Fruit fly (Drosophila melanogaster) whole organism, wandering third instar larva: Measurements from ENCODE around the gene COX7AL2.

Source experiments
- Abd-B ChIP-seq: fragments of >200 bp; optimal IDR thresholded peaks from 2 replicates; lab custom pipeline; 2017; ENCODE audit warnings: missing biosample characterization, missing genetic modification characterization
- CG32264 ChIP-seq: fragments of 200-800 bp; sonication (Bioruptor generic); optimal IDR thresholded peaks from 2 replicates; lab custom pipeline; 2016; ENCODE audit warnings: missing biosample characterization, missing genetic modification characterization
- CG9705 ChIP-seq: fragments of 200-800 bp; sonication (Bioruptor generic); optimal IDR thresholded peaks from 2 replicates; lab custom pipeline; 2018; ENCODE audit warnings: missing biosample characterization, mild to moderate bottlenecking, missing genetic modification characterization
- CrebA ChIP-seq: fragments of 200-800 bp; sonication (Bioruptor generic); optimal IDR thresholded peaks from 2 replicates; lab custom pipeline; 2016; ENCODE audit warnings: missing biosample characterization, mild to moderate bottlenecking, missing genetic modification characterization, borderline replicate concordance
- Dfd ChIP-seq: fragments of >200 bp; optimal IDR thresholded peaks from 2 replicates; lab custom pipeline; 2017; ENCODE audit warnings: missing biosample characterization, missing genetic modification characterization
- Dif ChIP-seq: fragments of 200-275, 200-300 bp; sonication (Bioruptor generic); optimal IDR thresholded peaks from 2 replicates; lab custom pipeline; 2018; ENCODE audit warnings: missing biosample characterization, missing genetic modification characterization; ENCODE audit not compliant: partially characterized antibody
- GATAd ChIP-seq: sonication (Bioruptor generic); optimal IDR thresholded peaks from 2 replicates; lab custom pipeline; 2016; ENCODE audit warnings: missing biosample characterization, missing genetic modification characterization
- HLH106 ChIP-seq: fragments of 200-800 bp; optimal IDR thresholded peaks from 3 replicates; lab custom pipeline; 2019; ENCODE audit warnings: missing biosample characterization, mild to moderate bottlenecking, missing genetic modification characterization, moderate library complexity
- Hnf4 ChIP-seq: fragments of 200-800 bp; sonication (Bioruptor generic); optimal IDR thresholded peaks from 2 replicates; lab custom pipeline; 2016; ENCODE audit warnings: missing biosample characterization, mild to moderate bottlenecking, missing genetic modification characterization
- Hr78 ChIP-seq: fragments of >200 bp; optimal IDR thresholded peaks from 2 replicates; lab custom pipeline; 2017; ENCODE audit warnings: missing biosample characterization, missing genetic modification characterization
- Hr83 ChIP-seq: fragments of 200-300 bp; sonication (Bioruptor generic); optimal IDR thresholded peaks from 2 replicates; lab custom pipeline; 2016; ENCODE audit warnings: missing biosample characterization, mild to moderate bottlenecking, missing genetic modification characterization, moderate library complexity; ENCODE audit not compliant: poor library complexity, severe bottlenecking
- Jra ChIP-seq: sonication (Bioruptor generic); optimal IDR thresholded peaks from 2 replicates; lab custom pipeline; 2016; ENCODE audit warnings: missing biosample characterization, missing genetic modification characterization
- Mio ChIP-seq: sonication (Bioruptor generic); optimal IDR thresholded peaks from 2 replicates; lab custom pipeline; 2016; ENCODE audit warnings: missing biosample characterization, missing genetic modification characterization
- Myc ChIP-seq: fragments of >200 bp; optimal IDR thresholded peaks from 2 replicates; lab custom pipeline; 2017
- N ChIP-seq: fragments of >200 bp; optimal IDR thresholded peaks from 2 replicates; lab custom pipeline; 2018; ENCODE audit warnings: missing biosample characterization, missing external identifiers, missing genetic modification characterization
- OdsH ChIP-seq: fragments of 200-800 bp; sonication (Bioruptor generic); optimal IDR thresholded peaks from 2 replicates; lab custom pipeline; 2016; ENCODE audit warnings: missing biosample characterization, mild to moderate bottlenecking, missing genetic modification characterization
- Rel ChIP-seq, 2 experiments: fragments of 200-800 bp; sonication (Bioruptor generic) in 1 of 2; optimal IDR thresholded peaks; 2 replicates in 1 of 2; 3 replicates in 1 of 2; lab custom pipeline; 2016 to 2019; ENCODE audit warnings: mild to moderate bottlenecking in 2 of 2, missing biosample characterization in 2 of 2, missing genetic modification characterization in 2 of 2, moderate library complexity in 1 of 2
- Sp1 ChIP-seq: fragments of 200-800 bp; sonication (Bioruptor generic); optimal IDR thresholded peaks from 3 replicates; lab custom pipeline; 2019; ENCODE audit warnings: missing biosample characterization, mild to moderate bottlenecking, missing genetic modification characterization, moderate library complexity
- Vsx2 ChIP-seq: fragments of 200-300, 225-300 bp; sonication (Bioruptor generic); optimal IDR thresholded peaks from 2 replicates; lab custom pipeline; 2018; ENCODE audit warnings: missing biosample characterization, missing genetic modification characterization; ENCODE audit not compliant: partially characterized antibody
- br ChIP-seq: fragments of 200-800 bp; sonication (Bioruptor generic); optimal IDR thresholded peaks from 2 replicates; lab custom pipeline; 2016; ENCODE audit warnings: missing biosample characterization, missing genetic modification characterization
- brk ChIP-seq: fragments of 200-800 bp; sonication (Bioruptor generic); optimal IDR thresholded peaks from 2 replicates; lab custom pipeline; 2016; ENCODE audit warnings: missing biosample characterization, mild to moderate bottlenecking, missing genetic modification characterization
- dl ChIP-seq, 2 experiments: fragments of 175-275, 200-275 bp in 1 of 2; fragments of 200-275 bp in 1 of 2; sonication (Bioruptor generic); optimal IDR thresholded peaks; lab custom pipeline; 2018; ENCODE audit warnings: mild to moderate bottlenecking in 2 of 2, missing biosample characterization in 2 of 2, missing genetic modification characterization in 2 of 2, moderate library complexity in 2 of 2; ENCODE audit not compliant: partially characterized antibody in 2 of 2, insufficient read depth in 1 of 2
- dmrt93B ChIP-seq: fragments of 200-800 bp; sonication (Bioruptor generic); optimal IDR thresholded peaks from 2 replicates; lab custom pipeline; 2018; ENCODE audit warnings: missing biosample characterization, mild to moderate bottlenecking, missing genetic modification characterization
- dsf ChIP-seq: sonication (Bioruptor generic); optimal IDR thresholded peaks from 2 replicates; lab custom pipeline; 2016; ENCODE audit warnings: missing biosample characterization, missing genetic modification characterization, borderline replicate concordance
- ey ChIP-seq: fragments of 200-800 bp; sonication (Bioruptor generic); optimal IDR thresholded peaks from 2 replicates; lab custom pipeline; 2016; ENCODE audit warnings: missing biosample characterization, missing genetic modification characterization
- foxo ChIP-seq, 2 experiments: fragments of 200-800 bp; sonication (Bioruptor generic); optimal IDR thresholded peaks; 2 replicates in 1 of 2; 3 replicates in 1 of 2; lab custom pipeline; 2016 to 2017; ENCODE audit warnings: missing biosample characterization in 2 of 2, missing genetic modification characterization in 2 of 2
- fru ChIP-seq: fragments of 200-800 bp; sonication (Bioruptor generic); optimal IDR thresholded peaks from 3 replicates; lab custom pipeline; 2016; ENCODE audit warnings: missing biosample characterization, mild to moderate bottlenecking, missing genetic modification characterization
- h ChIP-seq: fragments of 200-800 bp; sonication (Bioruptor generic); optimal IDR thresholded peaks from 3 replicates; lab custom pipeline; 2016; ENCODE audit warnings: missing biosample characterization, mild to moderate bottlenecking, missing genetic modification characterization
- jim ChIP-seq: fragments of 175-275, 200-325 bp; sonication (Bioruptor generic); optimal IDR thresholded peaks from 2 replicates; lab custom pipeline; 2016; ENCODE audit warnings: missing biosample characterization, mild to moderate bottlenecking, missing genetic modification characterization
- lola ChIP-seq: fragments of >200 bp; optimal IDR thresholded peaks from 2 replicates; lab custom pipeline; 2017; ENCODE audit warnings: missing biosample characterization, missing genetic modification characterization
- pan ChIP-seq: fragments of >200 bp; optimal IDR thresholded peaks from 2 replicates; lab custom pipeline; 2017
- psq ChIP-seq: fragments of 200-800 bp; sonication (Bioruptor generic); optimal IDR thresholded peaks from 3 replicates; lab custom pipeline; 2017; ENCODE audit warnings: missing biosample characterization, mild to moderate bottlenecking, missing genetic modification characterization, moderate library complexity
- rgr ChIP-seq: fragments of 200-800 bp; sonication (Bioruptor generic); optimal IDR thresholded peaks from 3 replicates; lab custom pipeline; 2016; ENCODE audit warnings: missing biosample characterization, mild to moderate bottlenecking, missing genetic modification characterization
- sage ChIP-seq: fragments of 200-800 bp; sonication (Bioruptor generic); optimal IDR thresholded peaks from 2 replicates; lab custom pipeline; 2016; ENCODE audit warnings: missing biosample characterization, mild to moderate bottlenecking, missing genetic modification characterization
- sv ChIP-seq: fragments of 200-800 bp; sonication (Bioruptor generic); optimal IDR thresholded peaks from 3 replicates; lab custom pipeline; 2016; ENCODE audit warnings: missing biosample characterization, missing genetic modification characterization
- tai ChIP-seq: sonication (Bioruptor generic); optimal IDR thresholded peaks from 2 replicates; lab custom pipeline; 2016; ENCODE audit warnings: missing biosample characterization, missing genetic modification characterization
- usp ChIP-seq: fragments of >200 bp; optimal IDR thresholded peaks from 2 replicates; lab custom pipeline; 2017; ENCODE audit warnings: missing biosample characterization, missing genetic modification characterization
- woc ChIP-seq: sonication (Bioruptor generic); optimal IDR thresholded peaks from 2 replicates; lab custom pipeline; 2016; ENCODE audit warnings: missing biosample characterization, mild to moderate bottlenecking, missing genetic modification characterization

Gene COX7AL2

DNA sequence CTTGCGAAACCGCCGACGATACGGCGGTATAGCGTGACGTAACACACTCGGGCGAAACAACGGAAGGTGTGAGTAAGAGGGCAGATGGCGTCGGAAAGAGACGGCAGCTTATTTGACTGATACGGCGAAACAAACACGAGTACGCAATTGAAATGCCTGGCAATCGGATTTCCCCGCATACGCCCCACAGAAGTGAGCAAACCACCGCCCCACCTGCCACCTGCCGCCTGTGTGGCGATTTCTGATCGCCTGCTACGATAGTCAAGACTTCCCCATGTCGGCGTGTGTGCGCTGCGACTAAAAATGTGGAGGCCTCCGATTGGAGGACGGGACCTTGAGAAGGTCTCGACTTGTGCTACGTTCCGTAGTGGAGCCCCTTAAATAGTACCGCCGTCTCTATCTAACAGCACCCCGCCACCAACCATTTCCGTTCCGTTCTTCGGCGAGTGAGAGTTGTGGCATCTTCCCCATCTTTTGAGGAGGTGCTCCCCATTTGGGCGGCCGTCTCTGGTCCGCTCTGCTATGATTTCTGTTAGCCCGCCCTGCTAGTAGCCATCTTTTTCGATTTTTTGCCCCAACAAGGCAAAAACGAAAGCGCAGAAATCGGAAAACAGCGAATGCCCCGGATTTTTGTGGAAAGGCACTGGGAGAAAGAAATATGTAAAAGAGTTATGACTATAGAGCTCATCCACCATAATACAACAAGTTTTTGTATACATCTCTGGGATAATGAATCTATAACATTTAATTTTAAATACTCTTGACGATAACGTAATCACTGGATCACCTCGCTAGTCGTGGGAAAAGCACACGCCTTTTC lies 1.1 kb upstream of the COX7AL2 start:
- peak; percentile 92 for TF ChIP-seq Dif
- TF ChIP-seq CrebA (GFP tag; lab: Kevin White, UChicago): peak; percentile 90
- TF ChIP-seq usp (GFP tag; lab: Kevin White, UChicago): no peak
- TF ChIP-seq h (GFP tag; lab: Kevin White, UChicago): peak; percentile 98
- peak; percentile 79 for TF ChIP-seq Hr83
- TF ChIP-seq OdsH: peak; percentile 97
- TF ChIP-seq CG9705: peak; percentile 75
- TF ChIP-seq Hr78: no peak
- peak; percentile 98 for TF ChIP-seq ey (GFP tag; lab: Kevin White, UChicago)
- peak; percentile 80 for TF ChIP-seq dsf
- TF ChIP-seq sage (GFP tag; lab: Kevin White, UChicago): peak; percentile 96
- peak; percentile 97 for TF ChIP-seq br (GFP tag; lab: Kevin White, UChicago)
- TF ChIP-seq fru (GFP tag; lab: Kevin White, UChicago): peak; percentile 98
- no peak for TF ChIP-seq GATAd
- TF ChIP-seq brk (GFP tag; lab: Kevin White, UChicago): peak; percentile 90
- TF ChIP-seq Hnf4 (GFP tag; lab: Kevin White, UChicago): peak; percentile 95
- TF ChIP-seq Vsx2: peak; percentile 93
- peak; percentile 90 for TF ChIP-seq Rel (GFP tag; optimal IDR thresholded peaks at IDR 0.05; lab: Kevin White, UChicago)
- peak; percentile 98 for TF ChIP-seq Rel (tag; optimal IDR thresholded peaks at IDR 0.05; lab: Kevin White, UChicago)
- TF ChIP-seq psq (GFP tag; lab: Kevin White, UChicago): peak; percentile 93
- TF ChIP-seq Jra (GFP tag; lab: Kevin White, UChicago): peak; percentile 80
- no peak for TF ChIP-seq jim
- no peak for TF ChIP-seq N (GFP tag; lab: Kevin White, UChicago)
- TF ChIP-seq Myc: peak; percentile 3
- peak; percentile 97 for TF ChIP-seq rgr (GFP tag; lab: Kevin White, UChicago)
- TF ChIP-seq tai (GFP tag; lab: Kevin White, UChicago): peak; percentile 87
- TF ChIP-seq pan (lab: Kevin White, UChicago): no peak
- peak; percentile 78 for TF ChIP-seq Mio
- peak; percentile 65 for TF ChIP-seq sv (GFP tag; lab: Kevin White, UChicago)
- TF ChIP-seq lola (GFP tag; lab: Kevin White, UChicago): no peak
- TF ChIP-seq CG32264 (GFP tag; lab: Kevin White, UChicago): peak; percentile 97
- TF ChIP-seq dl (GFP tag; optimal IDR thresholded peaks at IDR 0.05; lab: Kevin White, UChicago; ENCODE audit: insufficient read depth in 1 of 2, partially characterized antibody in 2 of 2): peak; percentile 72 to 77
- no peak for TF ChIP-seq Abd-B
- TF ChIP-seq Sp1 (GFP tag; lab: Kevin White, UChicago): peak; percentile 95
- peak; percentile 94 for TF ChIP-seq woc (GFP tag; lab: Kevin White, UChicago)
- TF ChIP-seq dmrt93B: peak; percentile 95
- TF ChIP-seq foxo (GFP tag; optimal IDR thresholded peaks at IDR 0.05; lab: Kevin White, UChicago): peak; percentile 87 to 98
- TF ChIP-seq HLH106: peak; percentile 95
- TF ChIP-seq Dfd: no peak

DNA sequence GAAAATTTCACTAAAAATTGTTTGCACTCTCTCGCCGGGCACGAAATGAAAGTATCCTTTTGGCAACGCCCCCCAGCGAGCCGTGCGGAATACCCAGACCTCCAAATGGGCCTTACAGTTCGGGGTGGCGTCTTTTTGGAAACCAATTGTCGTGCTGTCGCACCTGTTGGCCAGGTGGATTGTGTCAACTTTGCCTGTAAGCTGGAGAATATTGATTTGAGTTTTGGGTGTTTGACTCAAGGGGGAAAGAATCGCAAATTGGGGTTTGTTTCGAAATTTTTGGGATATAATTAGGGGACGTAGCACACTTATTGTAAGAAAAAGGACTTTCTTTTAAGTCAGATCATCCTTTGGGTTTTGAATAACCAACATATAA lies 395 bp upstream of the COX7AL2 start:
- TF ChIP-seq Mio: no peak
- peak; percentile 27 for TF ChIP-seq Dif
- TF ChIP-seq usp (GFP tag; lab: Kevin White, UChicago): no peak
- no peak for TF ChIP-seq tai (GFP tag; lab: Kevin White, UChicago)
- TF ChIP-seq dl (GFP tag; optimal IDR thresholded peaks at IDR 0.05; lab: Kevin White, UChicago; ENCODE audit: insufficient read depth in 1 of 2, partially characterized antibody in 2 of 2): peak in 1 of 2 experiments; percentile 23
- no peak for TF ChIP-seq Rel (GFP tag; optimal IDR thresholded peaks at IDR 0.05; lab: Kevin White, UChicago)
- no peak for TF ChIP-seq Rel (tag; optimal IDR thresholded peaks at IDR 0.05; lab: Kevin White, UChicago)
